Worm (Caenorhabditis elegans): ENCODE data around the gene F56A11.4.

F56A11.4 gene

DNA sequence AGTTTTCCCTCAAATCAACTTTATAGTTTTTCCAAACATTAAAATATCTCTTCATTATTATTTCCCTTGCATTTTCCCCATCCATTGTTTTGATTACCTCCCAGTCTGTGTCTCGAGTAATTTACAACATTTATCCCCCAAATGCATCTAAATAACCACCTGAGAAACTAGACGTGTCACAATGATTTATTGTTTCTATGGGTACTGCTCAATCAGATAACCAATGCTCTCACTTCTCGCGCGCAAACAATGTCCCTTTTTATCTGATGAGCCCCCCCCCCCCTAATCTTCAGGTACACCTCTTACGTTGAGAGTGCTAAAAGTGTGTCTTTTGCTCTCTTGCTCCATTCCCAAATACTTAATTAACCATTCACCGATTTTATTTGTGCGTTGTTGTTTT lies 5.9 kb downstream of the F56A11.4 start:
- TF ChIP-seq lin-13 (GFP tag; optimal IDR thresholded peaks at IDR 0.05) (no peak), egl-27 (tag; optimal IDR thresholded peaks at IDR 0.05) (no peak), ztf-11 (tag; optimal IDR thresholded peaks at IDR 0.05) (no peak), lin-39 (tag; optimal IDR thresholded peaks at IDR 0.05) (no peak), ama-1 (optimal IDR thresholded peaks at IDR 0.05) (no peak), snpc-4 (tag; optimal IDR thresholded peaks at IDR 0.05) (no peak), nhr-11 (tag; optimal IDR thresholded peaks at IDR 0.05) (no peak), sem-4 (tag; optimal IDR thresholded peaks at IDR 0.05) (no peak), ztf-1 (GFP tag; conservative IDR thresholded peaks at IDR 0.05) (no peak), nhr-129 (tag; optimal IDR thresholded peaks at IDR 0.05) (no peak), unc-39 (tag; optimal IDR thresholded peaks at IDR 0.05) (no peak), skn-1 (tag; optimal IDR thresholded peaks at IDR 0.05) (no peak), ZK546.5 (tag; optimal IDR thresholded peaks at IDR 0.05) (no peak), mab-5 (tag; optimal IDR thresholded peaks at IDR 0.05) (no peak), sma-9 (GFP tag; optimal IDR thresholded peaks at IDR 0.05) (no peak), sma-9 (tag; optimal IDR thresholded peaks at IDR 0.05) (no peak), mbf-1 (tag; optimal IDR thresholded peaks at IDR 0.05) (no peak)

DNA sequence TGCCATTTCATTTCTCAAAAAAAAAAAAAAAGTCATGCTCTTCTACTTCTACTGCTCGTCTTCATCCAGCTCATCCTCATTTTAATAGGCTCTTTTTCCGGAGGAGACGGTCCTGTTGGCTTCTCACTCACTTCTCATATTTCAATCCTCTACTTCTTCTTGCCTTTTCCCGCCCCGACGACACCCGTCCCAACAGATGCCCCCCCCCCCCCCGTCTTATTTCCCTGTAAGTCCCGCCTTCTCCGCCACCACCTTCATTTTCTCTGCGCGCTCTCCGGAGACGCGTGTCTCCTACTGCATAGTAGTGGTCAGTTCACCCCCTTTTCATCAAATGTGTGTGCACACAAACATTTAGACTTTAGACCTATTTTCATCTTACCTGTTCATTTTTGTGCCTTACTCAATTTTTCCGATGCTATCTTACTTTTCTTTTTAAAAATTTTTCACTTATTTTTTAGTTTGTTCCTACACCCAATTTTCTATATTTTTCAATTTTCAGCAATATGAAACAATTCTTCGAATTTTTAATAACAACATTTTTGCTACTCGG lies 10.7 kb downstream of the F56A11.4 start, which contains the start of gene efn-4:
Gene efn-4 (plus strand): TSS at position 500 of the 550 bp plus-strand sequence.
- no peak for TF ChIP-seq mab-5 (tag; optimal IDR thresholded peaks at IDR 0.05)
- no peak for TF ChIP-seq unc-62 (GFP tag; optimal IDR thresholded peaks at IDR 0.05)
- TF ChIP-seq ZK546.5 (tag; optimal IDR thresholded peaks at IDR 0.05) = no peak
- TF ChIP-seq sma-3 (GFP tag; optimal IDR thresholded peaks at IDR 0.05) = no peak
- no peak for TF ChIP-seq elt-3 (tag; optimal IDR thresholded peaks at IDR 0.05)
- TF ChIP-seq mdl-1 (tag; optimal IDR thresholded peaks at IDR 0.05) = no peak
- TF ChIP-seq lin-39 (tag; optimal IDR thresholded peaks at IDR 0.05) = no peak
- TF ChIP-seq lsy-2 (tag; optimal IDR thresholded peaks at IDR 0.05) = no peak
- no peak for TF ChIP-seq nhr-10 (tag; optimal IDR thresholded peaks at IDR 0.05)
- TF ChIP-seq Y55F3AM.14 (GFP tag; optimal IDR thresholded peaks at IDR 0.05) = no peak
- TF ChIP-seq nhr-21 (tag; optimal IDR thresholded peaks at IDR 0.05) = no peak
- TF ChIP-seq ztf-4 (tag; optimal IDR thresholded peaks at IDR 0.05) = no peak
- TF ChIP-seq nhr-23 (tag; optimal IDR thresholded peaks at IDR 0.05) = no peak
- TF ChIP-seq nhr-129 (tag; optimal IDR thresholded peaks at IDR 0.05) = no peak
- no peak for TF ChIP-seq sem-4 (tag; optimal IDR thresholded peaks at IDR 0.05)
- no peak for TF ChIP-seq nhr-6 (tag; optimal IDR thresholded peaks at IDR 0.05)
- TF ChIP-seq ama-1 (optimal IDR thresholded peaks at IDR 0.05) = no peak
- no peak for TF ChIP-seq blmp-1 (tag; optimal IDR thresholded peaks at IDR 0.05; ENCODE audit: insufficient read depth)
- no peak for TF ChIP-seq snpc-4 (tag; optimal IDR thresholded peaks at IDR 0.05)

DNA sequence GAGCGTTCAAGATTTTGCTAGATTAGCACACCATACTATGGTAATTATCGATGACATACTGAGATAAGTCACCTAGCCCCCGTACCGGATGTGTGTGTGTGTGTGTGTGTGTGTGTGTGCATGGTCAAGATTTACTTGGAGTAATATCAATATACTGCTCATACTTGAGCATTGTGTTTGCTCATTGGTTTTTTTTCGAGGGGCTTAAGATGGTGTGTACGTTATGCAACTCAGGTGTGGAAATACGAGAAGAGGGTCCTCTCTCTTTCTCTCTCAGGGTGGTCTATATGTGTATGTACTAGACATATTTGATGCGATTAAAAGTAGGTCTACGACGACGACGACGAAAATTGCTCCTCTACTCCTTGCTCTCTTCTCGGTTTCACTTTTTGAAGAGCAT lies 12.2 kb downstream of the F56A11.4 start:
- TF ChIP-seq R02D3.7 (tag; optimal IDR thresholded peaks at IDR 0.05) (no peak), blmp-1 (tag; optimal IDR thresholded peaks at IDR 0.05; ENCODE audit: insufficient read depth) (no peak)

DNA sequence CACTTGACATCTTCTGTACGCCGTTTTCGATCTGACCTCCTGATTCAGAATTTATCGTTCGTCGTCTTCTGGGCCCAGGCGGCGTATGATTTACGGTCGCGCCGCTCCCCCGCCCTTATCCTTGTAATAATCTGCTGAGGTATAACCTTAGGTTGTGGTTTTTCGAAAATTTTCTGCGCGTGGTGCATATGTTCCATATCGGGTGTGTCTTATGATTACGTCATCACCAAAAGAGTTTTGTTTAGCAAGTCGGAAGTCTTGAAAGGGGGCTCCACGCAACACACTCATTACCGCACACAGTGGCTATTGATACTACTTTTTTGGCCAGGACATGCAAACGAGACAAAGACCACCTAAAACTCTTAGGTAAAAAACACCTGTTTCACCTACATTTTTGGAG lies 12.7 kb downstream of the F56A11.4 start:
- TF ChIP-seq aly-2 (tag; optimal IDR thresholded peaks at IDR 0.05) (no peak), nhr-21 (tag; optimal IDR thresholded peaks at IDR 0.05) (no peak), unc-62 (GFP tag; optimal IDR thresholded peaks at IDR 0.05) (no peak), mbf-1 (tag; optimal IDR thresholded peaks at IDR 0.05) (no peak), unc-55 (GFP tag; optimal IDR thresholded peaks at IDR 0.05) (no peak), elt-1 (tag; optimal IDR thresholded peaks at IDR 0.05) (no peak)

DNA sequence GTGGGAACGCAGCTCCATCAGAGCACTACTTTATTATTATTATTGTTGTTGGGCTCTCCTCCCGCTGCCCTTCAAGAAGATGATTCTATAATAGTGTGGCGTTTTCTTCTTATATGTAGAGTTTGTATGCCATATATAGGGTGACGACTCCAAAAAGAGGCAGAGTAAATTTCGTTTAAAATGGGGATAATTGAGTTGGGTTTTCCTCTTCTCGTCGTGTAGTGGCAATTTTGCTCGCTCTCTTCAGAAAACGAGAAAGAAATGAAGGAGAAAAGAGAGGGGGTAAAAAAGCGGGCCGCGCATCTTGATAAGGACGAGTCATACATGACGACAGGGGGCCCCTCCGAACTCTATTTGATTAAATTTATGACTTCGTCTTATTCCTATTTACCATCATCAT lies 15.3 kb downstream of the F56A11.4 start:
- TF ChIP-seq unc-39 (tag; optimal IDR thresholded peaks at IDR 0.05) (no peak), lsy-2 (tag; optimal IDR thresholded peaks at IDR 0.05) (no peak), alr-1 (tag; optimal IDR thresholded peaks at IDR 0.05) (no peak), Y55F3AM.14 (GFP tag; optimal IDR thresholded peaks at IDR 0.05) (no peak), skn-1 (tag; optimal IDR thresholded peaks at IDR 0.05) (no peak), unc-62 (GFP tag; optimal IDR thresholded peaks at IDR 0.05) (no peak), lin-11 (tag; optimal IDR thresholded peaks at IDR 0.05) (no peak), ztf-1 (GFP tag; conservative IDR thresholded peaks at IDR 0.05) (no peak), nhr-237 (tag; optimal IDR thresholded peaks at IDR 0.05) (no peak), elt-3 (tag; optimal IDR thresholded peaks at IDR 0.05) (no peak), nhr-129 (tag; optimal IDR thresholded peaks at IDR 0.05) (no peak), zag-1 (tag; optimal IDR thresholded peaks at IDR 0.05) (no peak), ztf-11 (tag; optimal IDR thresholded peaks at IDR 0.05) (no peak), ztf-4 (tag; optimal IDR thresholded peaks at IDR 0.05) (no peak), R02D3.7 (tag; optimal IDR thresholded peaks at IDR 0.05) (no peak)

All from whole organism, L2 larva.